Worm (Caenorhabditis elegans) whole organism, early embryonic: ENCODE results near the gene flor-1.

Source experiments
- B0310.2 ChIP-seq: sonication (generic microtip); optimal IDR thresholded peaks from 2 replicates; lab custom pipeline; 2016; ENCODE audit warnings: mild to moderate bottlenecking, missing genetic modification characterization, missing compliant biosample characterization
- ama-1 ChIP-seq: fragments of 150-350 bp; optimal IDR thresholded peaks from 2 replicates; lab custom pipeline; 2014
- ceh-13 ChIP-seq: fragments of 200-800 bp; sonication (Bioruptor generic); optimal IDR thresholded peaks from 2 replicates; lab custom pipeline; 2018; ENCODE audit warnings: mild to moderate bottlenecking, missing genetic modification characterization, missing compliant biosample characterization
- ets-7 ChIP-seq: sonication (generic microtip); optimal IDR thresholded peaks from 2 replicates; lab custom pipeline; 2016; ENCODE audit warnings: missing genotype, missing genetic modification characterization, missing compliant biosample characterization
- flt-1 ChIP-seq: fragments of 200-800 bp; sonication (Bioruptor generic); IDR thresholded peaks from 2 replicates; pipeline ENCODE4 v1.3.6; 2022; ENCODE audit warnings: missing genetic modification characterization, missing compliant biosample characterization
- hmbx-1 ChIP-seq: sonication (generic microtip); optimal IDR thresholded peaks from 2 replicates; lab custom pipeline; 2016; ENCODE audit warnings: mild to moderate bottlenecking, missing genetic modification characterization, missing compliant biosample characterization
- hmg-4 ChIP-seq: fragments of 200-800 bp; sonication (Bioruptor generic); optimal IDR thresholded peaks from 2 replicates; lab custom pipeline; 2018; ENCODE audit warnings: mild to moderate bottlenecking, missing genetic modification characterization, missing compliant biosample characterization
- hnd-1 ChIP-seq: sonication (generic microtip); optimal IDR thresholded peaks from 2 replicates; lab custom pipeline; 2016; ENCODE audit warnings: missing genetic modification characterization, missing compliant biosample characterization
- sea-1 ChIP-seq: fragments of 200-800 bp; sonication (Bioruptor generic); conservative IDR thresholded peaks from 2 replicates; pipeline ENCODE4 v1.3.6; 2022; ENCODE audit warnings: missing genetic modification characterization, missing compliant biosample characterization
- tbx-11 ChIP-seq: fragments of 200-800 bp; sonication (Bioruptor generic); IDR thresholded peaks from 2 replicates; pipeline ENCODE4 v1.3.6; 2022; ENCODE audit warnings: missing genetic modification characterization, missing compliant biosample characterization

DNA sequence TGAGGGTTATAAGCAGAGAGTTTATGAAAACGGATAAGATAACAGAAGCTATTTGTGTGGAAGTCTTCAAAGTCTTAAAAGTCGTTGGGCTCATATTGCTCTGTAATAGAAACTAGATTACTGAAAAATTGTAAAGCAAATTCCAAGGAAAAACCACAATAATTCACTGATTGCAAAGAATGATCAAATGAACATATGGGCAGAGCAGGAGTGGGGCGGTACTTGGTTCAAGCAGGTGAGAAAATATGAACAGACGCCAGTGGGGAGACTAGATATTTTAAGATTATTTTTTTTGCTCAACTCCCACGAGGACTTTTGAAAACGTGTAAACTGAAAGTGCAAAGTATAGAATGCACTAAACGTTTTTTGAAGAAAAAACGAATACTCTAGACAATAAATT, 13.0 kb upstream of the flor-1 start, which contains the start of gene str-171:
- TF ChIP-seq flt-1: no peak
- TF ChIP-seq tbx-11: no peak
- no peak for TF ChIP-seq ama-1 (lab: Kevin White, UChicago)
- TF ChIP-seq hnd-1 (tag; lab: Kevin White, UChicago): no peak
- TF ChIP-seq ets-7: no peak
- TF ChIP-seq hmbx-1 (tag; lab: Kevin White, UChicago): no peak
- no peak for TF ChIP-seq sea-1 (GFP tag; lab: Robert Waterston, UW)
- TF ChIP-seq hmg-4 (GFP tag; lab: Kevin White, UChicago): no peak
- TF ChIP-seq B0310.2 (tag; lab: Kevin White, UChicago): no peak
- TF ChIP-seq ceh-13 (GFP tag; lab: Kevin White, UChicago): no peak
